Worm (Caenorhabditis elegans) whole organism, young adult: ENCODE data around the gene let-756.

ENCODE experiments used
- B0261.1 ChIP-seq: sonication (generic microtip); optimal IDR thresholded peaks from 2 replicates; lab custom pipeline; 2016; ENCODE audit warnings: mild to moderate bottlenecking, missing genetic modification characterization, moderate library complexity, missing compliant biosample characterization
- F10E7.11 ChIP-seq: sonication (generic microtip); optimal IDR thresholded peaks from 2 replicates; lab custom pipeline; 2017; ENCODE audit warnings: mild to moderate bottlenecking, missing genetic modification characterization, moderate library complexity, missing compliant biosample characterization
- F23B12.7 ChIP-seq: sonication (generic microtip); optimal IDR thresholded peaks from 2 replicates; lab custom pipeline; 2017; ENCODE audit warnings: missing genetic modification characterization, mild to moderate bottlenecking, missing compliant biosample characterization, antibody characterized with exemption, moderate library complexity; ENCODE audit not compliant: insufficient read depth
- F33H1.4 ChIP-seq: fragments of 200-800 bp; sonication (Bioruptor generic); IDR thresholded peaks from 2 replicates; pipeline ENCODE4 v1.3.6; 2022; ENCODE audit warnings: missing genetic modification reagents, missing genetic modification characterization, missing compliant biosample characterization
- F57C9.4 ChIP-seq: sonication (generic microtip); optimal IDR thresholded peaks from 2 replicates; lab custom pipeline; 2017; ENCODE audit warnings: mild to moderate bottlenecking, missing genetic modification characterization, missing compliant biosample characterization
- K11D2.4 ChIP-seq: fragments of 200-800 bp; sonication (Bioruptor generic); IDR thresholded peaks from 2 replicates; pipeline ENCODE4 v1.3.6; 2022; ENCODE audit warnings: missing genetic modification reagents, missing genetic modification characterization, missing compliant biosample characterization
- T07F8.4 ChIP-seq: sonication (generic microtip); optimal IDR thresholded peaks from 2 replicates; lab custom pipeline; 2016; ENCODE audit warnings: mild to moderate bottlenecking, missing genetic modification characterization, moderate library complexity, missing compliant biosample characterization
- T26A5.8 ChIP-seq: sonication (generic microtip); optimal IDR thresholded peaks from 2 replicates; lab custom pipeline; 2016; ENCODE audit warnings: missing genetic modification characterization, missing compliant biosample characterization
- Y67H2A.10 ChIP-seq: fragments of 200-800 bp; sonication (Bioruptor generic); conservative IDR thresholded peaks from 2 replicates; pipeline ENCODE4 v1.3.6; 2022; ENCODE audit warnings: missing genetic modification reagents, missing genetic modification characterization, missing compliant biosample characterization
- Y95B8A.8 ChIP-seq: fragments of 200-800 bp; sonication (Bioruptor generic); IDR thresholded peaks from 2 replicates; pipeline ENCODE4 v1.3.6; 2022; ENCODE audit warnings: missing genetic modification reagents, missing genetic modification characterization, missing compliant biosample characterization
- ZK185.1 ChIP-seq: sonication (generic microtip); optimal IDR thresholded peaks from 2 replicates; lab custom pipeline; 2016; ENCODE audit warnings: mild to moderate bottlenecking, missing genetic modification characterization, missing compliant biosample characterization; ENCODE audit not compliant: poor library complexity, severe bottlenecking
- aptf-2 ChIP-seq: fragments of 200-800 bp; sonication (Bioruptor generic); conservative IDR thresholded peaks from 2 replicates; pipeline ENCODE4 v1.3.6; 2022; ENCODE audit warnings: missing genetic modification reagents, missing genetic modification characterization, missing compliant biosample characterization
- aptf-3 ChIP-seq: fragments of 200-800 bp; sonication (Bioruptor generic); IDR thresholded peaks from 2 replicates; pipeline ENCODE4 v1.3.6; 2022; ENCODE audit warnings: missing genetic modification characterization, missing compliant biosample characterization
- atf-7 ChIP-seq: sonication (generic microtip); optimal IDR thresholded peaks from 2 replicates; lab custom pipeline; 2017; ENCODE audit warnings: mild to moderate bottlenecking, missing genetic modification characterization, missing compliant biosample characterization
- ccch-3 ChIP-seq: fragments of 200-800 bp; sonication (Bioruptor generic); optimal IDR thresholded peaks from 2 replicates; lab custom pipeline; 2018; ENCODE audit warnings: mild to moderate bottlenecking, missing genetic modification characterization, missing compliant biosample characterization
- cebp-1 ChIP-seq, 2 experiments: fragments of 200-800 bp in 1 of 2; sonication (Bioruptor generic) in 1 of 2; sonication (generic microtip) in 1 of 2; IDR thresholded peaks in 1 of 2; optimal IDR thresholded peaks in 1 of 2; 2 replicates each; pipeline versions ENCODE4 v1.3.6 to Lab custom; 2017 to 2022; ENCODE audit warnings: missing compliant biosample characterization in 2 of 2, missing genetic modification characterization in 2 of 2, mild to moderate bottlenecking in 1 of 2, missing genetic modification reagents in 1 of 2, moderate library complexity in 1 of 2
- ceh-100 ChIP-seq: fragments of 200-800 bp; sonication (Bioruptor generic); IDR thresholded peaks from 2 replicates; pipeline ENCODE4 v1.3.6; 2022; ENCODE audit warnings: missing genetic modification reagents, missing genetic modification characterization, missing compliant biosample characterization
- dox-1 ChIP-seq: fragments of 200-800 bp; sonication (Bioruptor generic); IDR thresholded peaks from 2 replicates; pipeline ENCODE4 v1.3.6; 2022; ENCODE audit warnings: missing genetic modification reagents, missing genetic modification characterization, missing compliant biosample characterization
- egl-18 ChIP-seq: fragments of 200-800 bp; sonication (Bioruptor generic); IDR thresholded peaks from 2 replicates; pipeline ENCODE4 v1.3.6; 2022; ENCODE audit warnings: missing genetic modification reagents, missing genetic modification characterization, missing compliant biosample characterization
- egl-44 ChIP-seq: fragments of 200-800 bp; sonication (Bioruptor generic); IDR thresholded peaks from 2 replicates; pipeline ENCODE4 v1.3.6; 2022; ENCODE audit warnings: missing genetic modification reagents, missing genetic modification characterization, missing compliant biosample characterization
- gei-17 ChIP-seq: fragments of 200-800 bp; sonication (Bioruptor generic); optimal IDR thresholded peaks from 2 replicates; lab custom pipeline; 2018; ENCODE audit warnings: mild to moderate bottlenecking, missing genetic modification characterization, missing compliant biosample characterization
- hlh-12 ChIP-seq: sonication (generic microtip); optimal IDR thresholded peaks from 2 replicates; lab custom pipeline; 2016; ENCODE audit warnings: missing genetic modification characterization, missing compliant biosample characterization
- hmg-20 ChIP-seq: fragments of 200-800 bp; sonication (Bioruptor generic); IDR thresholded peaks from 2 replicates; pipeline ENCODE4 v1.3.6; 2022; ENCODE audit warnings: missing genetic modification reagents, missing genetic modification characterization, missing compliant biosample characterization
- let-607 ChIP-seq, 2 experiments: fragments of 200-800 bp in 1 of 2; sonication (Bioruptor generic) in 1 of 2; sonication (generic microtip) in 1 of 2; optimal IDR thresholded peaks; 2 replicates each; lab custom pipeline; 2016 to 2018; ENCODE audit warnings: mild to moderate bottlenecking in 2 of 2, missing compliant biosample characterization in 2 of 2, missing genetic modification characterization in 2 of 2, moderate library complexity in 2 of 2, missing genotype in 1 of 2
- lin-40 ChIP-seq: sonication (generic microtip); optimal IDR thresholded peaks from 2 replicates; lab custom pipeline; 2016; ENCODE audit warnings: missing genetic modification characterization, mild to moderate bottlenecking, missing compliant biosample characterization, missing genotype, missing genetic modification reagents
- lin-54 ChIP-seq: fragments of 200-800 bp; sonication (Bioruptor generic); optimal IDR thresholded peaks from 2 replicates; lab custom pipeline; 2018; ENCODE audit warnings: mild to moderate bottlenecking, missing genetic modification characterization, missing compliant biosample characterization
- lsy-27 ChIP-seq: sonication (generic microtip); optimal IDR thresholded peaks from 2 replicates; lab custom pipeline; 2017; ENCODE audit warnings: missing genetic modification characterization, mild to moderate bottlenecking, missing compliant biosample characterization, antibody characterized with exemption, missing genotype, borderline replicate concordance; ENCODE audit not compliant: insufficient read depth
- madf-10 ChIP-seq: sonication (generic microtip); optimal IDR thresholded peaks from 2 replicates; lab custom pipeline; 2016; ENCODE audit warnings: mild to moderate bottlenecking, missing genetic modification characterization, missing compliant biosample characterization
- madf-6 ChIP-seq: fragments of 200-800 bp; sonication (Bioruptor generic); IDR thresholded peaks from 2 replicates; pipeline ENCODE4 v1.3.6; 2022; ENCODE audit warnings: missing genetic modification reagents, missing genetic modification characterization, missing compliant biosample characterization
- mcd-1 ChIP-seq: fragments of 200-800 bp; sonication (Bioruptor generic); IDR thresholded peaks from 2 replicates; pipeline ENCODE4 v1.3.6; 2022; ENCODE audit warnings: missing genetic modification reagents, missing genetic modification characterization, missing compliant biosample characterization
- mel-28 ChIP-seq: sonication (generic microtip); optimal IDR thresholded peaks from 2 replicates; lab custom pipeline; 2016; ENCODE audit warnings: borderline replicate concordance, mild to moderate bottlenecking, missing genetic modification characterization, missing compliant biosample characterization
- mxl-1 ChIP-seq: sonication (generic microtip); optimal IDR thresholded peaks from 2 replicates; lab custom pipeline; 2016; ENCODE audit warnings: missing genetic modification characterization, missing compliant biosample characterization
- nfya-1 ChIP-seq: sonication (generic microtip); optimal IDR thresholded peaks from 2 replicates; lab custom pipeline; 2017; ENCODE audit warnings: antibody characterized with exemption, missing compliant biosample characterization, missing genetic modification characterization, borderline replicate concordance; ENCODE audit not compliant: insufficient read depth
- nfyb-1 ChIP-seq: fragments of 200-800 bp; sonication (Bioruptor generic); IDR thresholded peaks from 2 replicates; pipeline ENCODE4 v1.3.6; 2022; ENCODE audit warnings: missing genetic modification reagents, missing genetic modification characterization, missing compliant biosample characterization
- nhr-80 ChIP-seq: sonication (generic microtip); optimal IDR thresholded peaks from 2 replicates; lab custom pipeline; 2016; ENCODE audit warnings: missing genetic modification characterization, missing compliant biosample characterization
- nhr-90 ChIP-seq: sonication (generic microtip); optimal IDR thresholded peaks from 2 replicates; lab custom pipeline; 2016; ENCODE audit warnings: missing genotype, mild to moderate bottlenecking, missing genetic modification characterization, missing compliant biosample characterization
- pbrm-1 ChIP-seq: fragments of 200-800 bp; sonication (Bioruptor generic); IDR thresholded peaks from 2 replicates; pipeline ENCODE4 v1.3.6; 2022; ENCODE audit warnings: missing genetic modification reagents, missing genetic modification characterization, missing compliant biosample characterization
- rpc-1 ChIP-seq, 2 experiments: fragments of 150-350 bp in 1 of 2; sonication (generic microtip) in 1 of 2; optimal IDR thresholded peaks; 2 replicates each; lab custom pipeline; 2014 to 2018; ENCODE audit warnings: missing biosample characterization in 1 of 2, missing genetic modification characterization in 1 of 2, missing genetic modification reagents in 1 of 2, missing genotype in 1 of 2
- sea-2 ChIP-seq: fragments of 200-800 bp; sonication (Bioruptor generic); IDR thresholded peaks from 2 replicates; pipeline ENCODE4 v1.3.6; 2022; ENCODE audit warnings: missing genetic modification characterization, missing compliant biosample characterization
- snpc-4 ChIP-seq, 5 experiments: fragments of 150-350 bp in 1 of 5; sonication (generic microtip) in 4 of 5; optimal IDR thresholded peaks; 2 replicates each; lab custom pipeline; 2014 to 2018; ENCODE audit warnings: missing genetic modification characterization in 5 of 5, missing biosample characterization in 3 of 5, antibody characterized with exemption in 2 of 5, mild to moderate bottlenecking in 2 of 5, missing compliant biosample characterization in 2 of 5, missing genotype in 2 of 5, moderate library complexity in 2 of 5, missing genetic modification reagents in 1 of 5
- sptf-2 ChIP-seq: fragments of 200-800 bp; sonication (Bioruptor generic); optimal IDR thresholded peaks from 2 replicates; lab custom pipeline; 2018; ENCODE audit warnings: mild to moderate bottlenecking, missing genetic modification characterization, missing compliant biosample characterization
- tbx-9 ChIP-seq: sonication (generic microtip); optimal IDR thresholded peaks from 2 replicates; lab custom pipeline; 2016; ENCODE audit warnings: borderline replicate concordance, missing genetic modification characterization, inconsistent platforms, missing compliant biosample characterization
- tlf-1 ChIP-seq: fragments of 200-800 bp; sonication (Bioruptor generic); optimal IDR thresholded peaks from 2 replicates; lab custom pipeline; 2018; ENCODE audit warnings: mild to moderate bottlenecking, missing genetic modification characterization, missing compliant biosample characterization
- ztf-25 ChIP-seq: fragments of 200-800 bp; sonication (Bioruptor generic); IDR thresholded peaks from 2 replicates; pipeline ENCODE4 v1.3.6; 2022; ENCODE audit warnings: missing genetic modification reagents, missing genetic modification characterization, missing compliant biosample characterization
- ztf-28 ChIP-seq: fragments of 200-800 bp; sonication (Bioruptor generic); IDR thresholded peaks from 2 replicates; pipeline ENCODE4 v1.3.6; 2022; ENCODE audit warnings: missing genetic modification reagents, missing genetic modification characterization, missing compliant biosample characterization
- ztf-3 ChIP-seq: fragments of 200-800 bp; sonication (Bioruptor generic); optimal IDR thresholded peaks from 2 replicates; lab custom pipeline; 2018; ENCODE audit warnings: mild to moderate bottlenecking, missing genetic modification characterization, missing compliant biosample characterization
- ztf-6 ChIP-seq: fragments of 200-800 bp; sonication (Bioruptor generic); IDR thresholded peaks from 2 replicates; pipeline ENCODE4 v1.3.6; 2022; ENCODE audit warnings: missing genetic modification reagents, missing genetic modification characterization, missing compliant biosample characterization

Gene let-756

DNA sequence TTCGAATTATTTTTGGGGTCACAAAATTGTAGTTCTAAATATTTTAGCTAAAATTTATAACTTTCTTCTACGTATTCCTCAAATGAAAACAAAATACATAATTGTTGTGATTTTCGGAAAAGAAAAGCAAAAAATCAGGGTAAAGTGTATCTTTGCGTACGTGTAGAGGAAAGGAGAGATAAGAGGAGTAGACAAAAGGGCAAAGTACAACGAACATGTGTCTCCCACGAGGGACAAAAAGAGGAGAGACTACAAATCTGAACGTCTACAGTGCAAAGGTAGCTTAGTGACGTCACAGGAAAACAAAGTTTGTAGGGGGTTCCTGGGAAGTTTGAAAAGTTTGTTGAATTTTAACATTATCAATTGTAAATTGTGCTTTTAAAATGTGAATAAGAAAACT lies 40.6 kb downstream of the let-756 start (continued):
- TF ChIP-seq F10E7.11 (tag; lab: Kevin White, UChicago), result no peak
- no peak for TF ChIP-seq cebp-1 (GFP tag; IDR thresholded peaks at IDR 0.05; lab: Robert Waterston, UW)
- TF ChIP-seq cebp-1 (tag; optimal IDR thresholded peaks at IDR 0.05; lab: Kevin White, UChicago), result peak; percentile 58
- TF ChIP-seq egl-44, result 0 out of 2 replicates have a peak, but pooled peaks have one; percentile 50
- no peak for TF ChIP-seq ztf-28 (GFP tag; lab: Robert Waterston, UW)
- no peak for TF ChIP-seq lsy-27
- no peak; the same call in 1 of the 2 replicates for TF ChIP-seq aptf-2 (GFP tag; lab: Robert Waterston, UW)
- no peak for TF ChIP-seq F23B12.7 (tag; lab: Kevin White, UChicago)
- no peak for TF ChIP-seq tbx-9 (tag; lab: Kevin White, UChicago)
- TF ChIP-seq atf-7 (tag; lab: Kevin White, UChicago), result peak; percentile 64
- no peak for TF ChIP-seq Y67H2A.10 (GFP tag; lab: Robert Waterston, UW)
- TF ChIP-seq F33H1.4, result no peak
- TF ChIP-seq let-607 (tag; optimal IDR thresholded peaks at IDR 0.05; lab: Kevin White, UChicago), result peak in 1 of 2 experiments; percentile 33
- TF ChIP-seq rpc-1 (optimal IDR thresholded peaks at IDR 0.05; lab: Kevin White, UChicago), result no peak
- TF ChIP-seq rpc-1 (tag; optimal IDR thresholded peaks at IDR 0.05; lab: Kevin White, UChicago), result no peak
- TF ChIP-seq F57C9.4 (tag; lab: Kevin White, UChicago), result no peak
- no peak for TF ChIP-seq ZK185.1
- TF ChIP-seq lin-40 (tag; lab: Kevin White, UChicago), result peak; percentile 36
- TF ChIP-seq ztf-25 (GFP tag; lab: Robert Waterston, UW), result no peak
- no peak for TF ChIP-seq gei-17
- no peak for TF ChIP-seq ceh-100 (GFP tag; lab: Robert Waterston, UW)
- peak; percentile 40 for TF ChIP-seq nhr-80 (tag; lab: Kevin White, UChicago)
- no peak for TF ChIP-seq snpc-4 (GFP tag; optimal IDR thresholded peaks at IDR 0.05; lab: Kevin White, UChicago)
- TF ChIP-seq snpc-4 (tag; optimal IDR thresholded peaks at IDR 0.05; lab: Kevin White, UChicago), result no peak
- TF ChIP-seq K11D2.4 (GFP tag; lab: Robert Waterston, UW), result no peak
- no peak for TF ChIP-seq hlh-12 (tag; lab: Kevin White, UChicago)
- 0 out of 2 replicates have a peak, but pooled peaks have one; percentile 44 for TF ChIP-seq dox-1 (GFP tag; lab: Robert Waterston, UW)
- TF ChIP-seq aptf-3 (GFP tag; lab: Robert Waterston, UW), result no peak
- TF ChIP-seq sea-2 (GFP tag; lab: Robert Waterston, UW), result no peak
- no peak for TF ChIP-seq madf-10
- TF ChIP-seq tlf-1, result peak; percentile 52
- no peak for TF ChIP-seq ztf-3 (GFP tag; lab: Kevin White, UChicago)
- no peak for TF ChIP-seq sptf-2 (GFP tag; lab: Kevin White, UChicago)
- no peak for TF ChIP-seq ztf-6 (GFP tag; lab: Robert Waterston, UW)
- TF ChIP-seq lin-54, result peak; percentile 13
- no peak for TF ChIP-seq B0261.1 (tag; lab: Kevin White, UChicago)
- TF ChIP-seq mcd-1 (GFP tag; lab: Robert Waterston, UW), result peak; percentile 42
- no peak for TF ChIP-seq ccch-3
- no peak for TF ChIP-seq T07F8.4 (tag; lab: Kevin White, UChicago)
- no peak for TF ChIP-seq egl-18 (GFP tag; lab: Robert Waterston, UW)
- TF ChIP-seq Y95B8A.8, result no peak
- TF ChIP-seq nhr-90 (tag; lab: Kevin White, UChicago), result no peak
- TF ChIP-seq mxl-1, result peak; percentile 7
- TF ChIP-seq madf-6 (GFP tag; lab: Robert Waterston, UW), result no peak
- no peak; the same call in 1 of the 2 replicates for TF ChIP-seq pbrm-1 (GFP tag; lab: Robert Waterston, UW)
- no peak for TF ChIP-seq nfya-1 (tag; lab: Kevin White, UChicago)
- no peak for TF ChIP-seq T26A5.8 (tag; lab: Kevin White, UChicago)
- TF ChIP-seq hmg-20 (GFP tag; lab: Robert Waterston, UW), result no peak
- TF ChIP-seq nfyb-1 (GFP tag; lab: Robert Waterston, UW), result no peak
- TF ChIP-seq mel-28 (tag; lab: Kevin White, UChicago), result no peak
